Fruit fly (Drosophila melanogaster) whole organism, prepupa: ENCODE measurements around the gene GlcAT-S.

Source experiments
- CG11294 ChIP-seq: fragments of 200-800 bp; sonication (Bioruptor generic); IDR thresholded peaks from 2 replicates; pipeline ENCODE4 v1.3.6; 2022; ENCODE audit warnings: missing biosample characterization, missing genetic modification characterization
- CG3032 ChIP-seq: fragments of 200-800 bp; optimal IDR thresholded peaks from 2 replicates; lab custom pipeline; 2019; ENCODE audit warnings: missing biosample characterization, mild to moderate bottlenecking, missing genetic modification characterization, moderate library complexity
- CG34406 ChIP-seq: fragments of 200-800 bp; sonication (Bioruptor generic); optimal IDR thresholded peaks from 3 replicates; lab custom pipeline; 2016; ENCODE audit warnings: missing biosample characterization, missing genetic modification characterization
- CG6808 ChIP-seq: fragments of 200-800 bp; sonication (Bioruptor generic); optimal IDR thresholded peaks from 3 replicates; lab custom pipeline; 2017; ENCODE audit warnings: missing biosample characterization, missing genetic modification characterization, mild to moderate bottlenecking, moderate library complexity, missing genetic modification reagents
- CG6854 ChIP-seq: fragments of 200-800 bp; sonication (Bioruptor generic); optimal IDR thresholded peaks from 2 replicates; lab custom pipeline; 2017; ENCODE audit warnings: missing biosample characterization, mild to moderate bottlenecking, missing genetic modification characterization
- Ets21C ChIP-seq: fragments of 200-800 bp; sonication (Bioruptor generic); optimal IDR thresholded peaks from 3 replicates; lab custom pipeline; 2016; ENCODE audit warnings: missing biosample characterization, missing genetic modification characterization
- Lpt ChIP-seq: fragments of 200-800 bp; sonication (Bioruptor generic); optimal IDR thresholded peaks from 3 replicates; lab custom pipeline; 2016; ENCODE audit warnings: missing biosample characterization, missing genetic modification characterization
- OdsH ChIP-seq: fragments of 200-800 bp; sonication (Bioruptor generic); optimal IDR thresholded peaks from 3 replicates; lab custom pipeline; 2016; ENCODE audit warnings: missing biosample characterization, missing genetic modification characterization
- Sox14 ChIP-seq: fragments of 200-800 bp; sonication (Bioruptor generic); optimal IDR thresholded peaks from 3 replicates; lab custom pipeline; 2016; ENCODE audit warnings: missing biosample characterization, missing genetic modification characterization
- Sox15 ChIP-seq: fragments of 200-800 bp; sonication (Bioruptor generic); optimal IDR thresholded peaks from 3 replicates; lab custom pipeline; 2016; ENCODE audit warnings: missing biosample characterization, missing genetic modification characterization
- dsx ChIP-seq: fragments of 200-800 bp; optimal IDR thresholded peaks from 3 replicates; lab custom pipeline; 2019; ENCODE audit warnings: missing biosample characterization, mild to moderate bottlenecking, missing genetic modification characterization, moderate library complexity; ENCODE audit not compliant: poor library complexity, severe bottlenecking
- esn ChIP-seq: fragments of 200-800 bp; sonication (Bioruptor generic); optimal IDR thresholded peaks from 2 replicates; lab custom pipeline; 2016; ENCODE audit warnings: missing biosample characterization, mild to moderate bottlenecking, missing genetic modification characterization, moderate library complexity
- vri ChIP-seq: fragments of 200-800 bp; sonication (Bioruptor generic); optimal IDR thresholded peaks from 3 replicates; lab custom pipeline; 2016; ENCODE audit warnings: missing biosample characterization, mild to moderate bottlenecking, missing genetic modification characterization

dm6 chr2L:9570673-9571193 lies 45.5 kb upstream of the GlcAT-S start:
- TF ChIP-seq dsx (GFP tag; lab: Kevin White, UChicago) (peak; percentile 89), Sox15 (GFP tag; lab: Kevin White, UChicago) (no peak), CG6854 (GFP tag; lab: Kevin White, UChicago) (peak; percentile 11), Sox14 (GFP tag; lab: Kevin White, UChicago) (peak; percentile 3), OdsH (GFP tag; lab: Kevin White, UChicago) (no peak), CG34406 (GFP tag; lab: Kevin White, UChicago) (no peak), esn (GFP tag; lab: Kevin White, UChicago) (no peak), CG3032 (tag; lab: Kevin White, UChicago) (no peak), CG6808 (GFP tag; lab: Kevin White, UChicago) (no peak), Ets21C (no peak), CG11294 (no peak), Lpt (GFP tag; lab: Kevin White, UChicago) (no peak), vri (GFP tag; lab: Kevin White, UChicago) (no peak)
